Fruit fly (Drosophila melanogaster): ENCODE measurements around the gene CG12011.

CG12011 gene

dm6 chr3L:1729380-1730159, 35.2 kb downstream of the CG12011 start:
- no peak for TF ChIP-seq CG1620 (GFP tag; optimal IDR thresholded peaks at IDR 0.05)
- peak; percentile 85 for TF ChIP-seq kay (GFP tag; ENCODE audit: borderline replicate concordance)
- no peak for TF ChIP-seq cnc (optimal IDR thresholded peaks at IDR 0.05)
- peak; percentile 93 for TF ChIP-seq tj (GFP tag; optimal IDR thresholded peaks at IDR 0.05)
- TF ChIP-seq CG33017 (tag; optimal IDR thresholded peaks at IDR 0.05) = no peak
- no peak for TF ChIP-seq CG12768 (GFP tag; optimal IDR thresholded peaks at IDR 0.05)
- TF ChIP-seq bab1 (GFP tag; optimal IDR thresholded peaks at IDR 0.05) = peak; percentile 19
- no peak for TF ChIP-seq Mnt (GFP tag; optimal IDR thresholded peaks at IDR 0.05)
- no peak for TF ChIP-seq Crg-1 (GFP tag; optimal IDR thresholded peaks at IDR 0.05)
- no peak for TF ChIP-seq Clk (GFP tag; optimal IDR thresholded peaks at IDR 0.05)
- TF ChIP-seq toe (GFP tag; optimal IDR thresholded peaks at IDR 0.05) = no peak

DNA sequence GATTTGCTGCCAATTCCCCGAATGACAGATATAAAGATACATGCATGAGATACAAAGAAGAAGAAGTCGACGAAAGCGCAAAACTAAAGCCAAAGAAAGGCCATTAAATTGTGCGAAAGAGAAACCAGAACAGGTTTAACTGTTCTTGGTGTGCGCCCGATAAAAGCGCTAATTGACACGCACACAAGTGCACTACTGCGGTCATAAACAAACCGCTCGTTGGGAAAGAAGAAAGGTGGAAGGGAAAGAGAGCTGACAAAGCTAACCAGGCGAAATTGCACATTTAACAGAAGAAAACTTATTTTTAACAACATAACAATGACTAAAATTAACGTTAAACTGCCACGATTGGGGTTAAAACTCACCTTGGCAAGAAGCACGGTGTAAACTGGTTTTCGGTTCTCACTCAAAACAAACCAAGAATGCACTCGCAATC, 35.8 kb downstream of the CG12011 start:
- TF ChIP-seq CG12768 (GFP tag; optimal IDR thresholded peaks at IDR 0.05) (peak; percentile 15), CG33017 (tag; optimal IDR thresholded peaks at IDR 0.05) (no peak), cic (GFP tag; optimal IDR thresholded peaks at IDR 0.05) (no peak), ovo (GFP tag; optimal IDR thresholded peaks at IDR 0.05) (peak; percentile 39), CG1620 (GFP tag; optimal IDR thresholded peaks at IDR 0.05) (no peak), toe (GFP tag; optimal IDR thresholded peaks at IDR 0.05) (no peak), Clk (GFP tag; optimal IDR thresholded peaks at IDR 0.05) (no peak)

DNA sequence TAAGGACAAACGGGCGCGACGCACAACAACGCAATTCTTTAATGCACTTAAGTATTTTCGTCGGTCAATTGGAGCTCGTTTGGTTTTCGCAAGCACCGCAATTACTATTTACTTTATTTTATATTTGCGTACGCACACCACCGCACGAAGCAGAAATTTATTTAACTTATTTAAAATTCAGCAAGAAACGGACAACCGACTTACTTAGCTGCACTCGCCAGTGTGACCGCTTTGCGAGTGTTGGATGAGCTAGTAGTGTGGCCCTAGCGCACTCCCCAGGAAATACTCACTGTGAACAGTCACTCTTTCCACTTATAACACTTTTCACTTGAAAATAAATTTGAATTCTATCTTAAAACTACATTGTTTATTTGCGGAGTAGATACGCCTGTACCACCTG, 36.5 kb downstream of the CG12011 start, which contains the start of gene drpr:
Gene drpr, minus strand, starts transcription at position 235 of the 400 bp plus-strand sequence.
- TF ChIP-seq CG7101 (tag; optimal IDR thresholded peaks at IDR 0.05) (peak; percentile 44), cnc (optimal IDR thresholded peaks at IDR 0.05) (no peak), ovo (GFP tag; optimal IDR thresholded peaks at IDR 0.05) (no peak), CG5204 (GFP tag; optimal IDR thresholded peaks at IDR 0.05) (no peak), Crg-1 (GFP tag; optimal IDR thresholded peaks at IDR 0.05) (peak; percentile 36), CG12768 (GFP tag; optimal IDR thresholded peaks at IDR 0.05) (peak; percentile 23), Clk (GFP tag; optimal IDR thresholded peaks at IDR 0.05) (no peak), bab1 (GFP tag; optimal IDR thresholded peaks at IDR 0.05) (peak; percentile 45), CG7045 (GFP tag; optimal IDR thresholded peaks at IDR 0.05) (no peak), tj (GFP tag; optimal IDR thresholded peaks at IDR 0.05) (peak; percentile 69), toe (GFP tag; optimal IDR thresholded peaks at IDR 0.05) (peak; percentile 31), CG33017 (tag; optimal IDR thresholded peaks at IDR 0.05) (no peak), CG11617 (GFP tag; optimal IDR thresholded peaks at IDR 0.05) (peak; percentile 21), Hr96 (GFP tag; optimal IDR thresholded peaks at IDR 0.05) (no peak), CG1620 (GFP tag; optimal IDR thresholded peaks at IDR 0.05) (peak; percentile 31), kay (GFP tag; ENCODE audit: borderline replicate concordance) (no peak), pad (GFP tag; optimal IDR thresholded peaks at IDR 0.05) (no peak), cic (GFP tag; optimal IDR thresholded peaks at IDR 0.05) (peak; percentile 37), Mnt (GFP tag; optimal IDR thresholded peaks at IDR 0.05) (peak; percentile 22), CG14711 (tag; optimal IDR thresholded peaks at IDR 0.05) (peak; percentile 18)

dm6 chr3L:1735603-1736002, 41.2 kb downstream of the CG12011 start, which contains the start of gene Oseg4:
Gene Oseg4, minus strand, starts transcription at chr3L:1735767.
- TF ChIP-seq Crg-1 (GFP tag; optimal IDR thresholded peaks at IDR 0.05) = no peak
- no peak for TF ChIP-seq CG7045 (GFP tag; optimal IDR thresholded peaks at IDR 0.05)
- no peak for TF ChIP-seq CG5204 (GFP tag; optimal IDR thresholded peaks at IDR 0.05)
- no peak for TF ChIP-seq toe (GFP tag; optimal IDR thresholded peaks at IDR 0.05)
- no peak for TF ChIP-seq Mnt (GFP tag; optimal IDR thresholded peaks at IDR 0.05)
- no peak for TF ChIP-seq CG1620 (GFP tag; optimal IDR thresholded peaks at IDR 0.05)
- no peak for TF ChIP-seq CG11617 (GFP tag; optimal IDR thresholded peaks at IDR 0.05)
- no peak for TF ChIP-seq pad (GFP tag; optimal IDR thresholded peaks at IDR 0.05)
- no peak for TF ChIP-seq CG14711 (tag; optimal IDR thresholded peaks at IDR 0.05)

DNA sequence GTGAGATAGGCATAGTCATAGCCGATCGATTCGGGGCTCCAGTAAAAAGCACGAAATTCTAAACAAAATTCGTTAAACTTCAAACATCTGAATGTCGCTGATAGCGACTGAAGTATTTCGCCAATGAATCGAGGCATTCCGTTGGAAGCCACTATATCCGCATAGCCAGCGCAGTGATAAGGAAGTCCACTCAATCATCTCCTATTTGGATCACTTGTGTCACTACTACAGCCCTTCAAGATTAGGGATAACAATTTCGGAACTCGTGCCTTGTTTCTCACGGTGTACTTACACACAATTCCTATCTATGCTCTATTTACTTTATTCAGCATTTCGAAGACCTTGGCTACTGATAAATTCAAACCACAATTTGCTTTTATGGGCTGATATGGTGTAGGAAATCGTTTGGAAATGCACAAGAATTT, 43.5 kb downstream of the CG12011 start, which contains the start of gene PIG-Wb:
Gene PIG-Wb, minus strand, starts transcription at position 209 of the 425 bp plus-strand sequence.
- TF ChIP-seq cic (GFP tag; optimal IDR thresholded peaks at IDR 0.05) (peak; percentile 41), CG12768 (GFP tag; optimal IDR thresholded peaks at IDR 0.05) (peak; percentile 25), CG5204 (GFP tag; optimal IDR thresholded peaks at IDR 0.05) (no peak)

DNA sequence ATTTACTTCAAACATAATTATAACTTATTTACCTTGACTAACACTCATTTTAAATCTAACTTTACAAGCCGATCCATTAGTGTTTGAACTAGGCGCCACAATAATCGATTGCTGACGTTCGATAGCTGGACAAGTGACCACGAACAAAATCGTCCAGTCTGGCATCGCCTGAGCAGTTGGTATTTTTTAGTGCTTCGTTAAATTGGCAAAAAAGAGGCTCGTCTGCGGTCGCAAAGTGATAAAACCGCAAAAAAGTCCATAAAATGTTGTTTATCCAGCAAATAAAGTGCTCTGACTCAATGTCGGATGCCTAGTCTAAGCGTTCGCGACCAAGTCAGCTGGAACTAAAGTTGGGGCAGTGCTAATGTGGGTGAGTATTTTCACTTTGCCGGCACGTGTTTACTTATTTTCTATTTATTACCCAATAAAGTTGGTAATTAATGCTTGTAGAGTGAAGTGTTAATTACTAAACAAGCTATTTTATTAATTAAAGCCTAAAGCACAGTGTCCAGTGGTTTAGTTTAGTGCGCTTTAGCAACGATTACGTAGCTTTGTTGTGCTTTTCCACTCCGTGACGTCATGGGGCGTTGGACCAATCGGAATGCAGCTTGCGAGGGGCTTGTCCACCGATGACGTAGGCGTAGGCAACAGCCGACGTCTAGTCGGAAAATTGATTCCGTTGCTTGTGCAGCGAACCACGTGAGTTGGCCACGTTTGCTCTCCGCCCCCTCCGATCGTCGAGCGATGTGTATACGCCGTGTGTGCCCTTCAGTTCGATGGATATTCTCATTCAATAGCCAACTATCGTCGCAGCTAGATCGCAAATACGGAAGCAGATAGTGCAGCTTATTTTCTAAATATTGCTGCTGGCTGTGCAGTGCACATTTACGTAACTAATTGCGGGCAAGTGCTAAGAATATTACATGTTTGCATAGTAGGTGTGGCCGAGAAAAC, 44.2 kb downstream of the CG12011 start, which contains the start of gene Gk2:
Gene Gk2, plus strand, starts transcription at position 33 of the 954 bp plus-strand sequence.
- no peak for TF ChIP-seq CG7101 (tag; optimal IDR thresholded peaks at IDR 0.05)
- TF ChIP-seq Mnt (GFP tag; optimal IDR thresholded peaks at IDR 0.05) = peak; percentile 27
- peak; percentile 10 for TF ChIP-seq cic (GFP tag; optimal IDR thresholded peaks at IDR 0.05)
- TF ChIP-seq CG5204 (GFP tag; optimal IDR thresholded peaks at IDR 0.05) = no peak
- no peak for TF ChIP-seq cnc (optimal IDR thresholded peaks at IDR 0.05)
- peak; percentile 13 for TF ChIP-seq CG12768 (GFP tag; optimal IDR thresholded peaks at IDR 0.05)

Data from whole organism, adult.